Fruit fly (Drosophila melanogaster): ENCODE measurements around the gene CG13003.

Gene CG13003

dm6 chrX:16844295-16844694 is 32.0 kb downstream of the CG13003 start, which contains the start of gene RSG7:
Gene RSG7, minus strand, starts transcription at chrX:16844433.
- TF ChIP-seq CG17801 (GFP tag; optimal IDR thresholded peaks at IDR 0.05; ENCODE audit: partially characterized antibody) = no peak

DNA sequence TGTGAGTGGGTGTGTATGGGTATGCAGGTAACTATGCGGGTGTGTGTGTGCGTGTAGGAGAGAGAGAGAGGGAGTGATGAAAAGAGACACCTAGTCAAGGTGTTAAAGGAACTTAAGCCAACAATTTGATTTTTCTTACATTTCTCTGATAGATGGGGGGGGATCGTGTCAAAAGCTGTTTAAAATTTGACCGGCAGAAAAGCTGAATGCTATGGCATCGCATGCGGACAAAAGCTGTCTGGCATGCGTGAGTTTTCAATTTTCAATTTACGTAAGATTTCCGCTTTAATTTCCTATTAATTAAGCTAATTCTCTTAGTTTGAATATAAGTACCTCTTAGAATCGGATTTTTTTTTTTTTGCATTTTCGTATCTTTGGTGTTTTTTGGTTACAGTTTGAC is 36.4 kb downstream of the CG13003 start:
- no peak for TF ChIP-seq CG17801 (GFP tag; optimal IDR thresholded peaks at IDR 0.05; ENCODE audit: partially characterized antibody)

dm6 chrX:16839033-16839432 is 37.3 kb downstream of the CG13003 start:
- TF ChIP-seq CG17801 (GFP tag; optimal IDR thresholded peaks at IDR 0.05; ENCODE audit: partially characterized antibody) = no peak

DNA sequence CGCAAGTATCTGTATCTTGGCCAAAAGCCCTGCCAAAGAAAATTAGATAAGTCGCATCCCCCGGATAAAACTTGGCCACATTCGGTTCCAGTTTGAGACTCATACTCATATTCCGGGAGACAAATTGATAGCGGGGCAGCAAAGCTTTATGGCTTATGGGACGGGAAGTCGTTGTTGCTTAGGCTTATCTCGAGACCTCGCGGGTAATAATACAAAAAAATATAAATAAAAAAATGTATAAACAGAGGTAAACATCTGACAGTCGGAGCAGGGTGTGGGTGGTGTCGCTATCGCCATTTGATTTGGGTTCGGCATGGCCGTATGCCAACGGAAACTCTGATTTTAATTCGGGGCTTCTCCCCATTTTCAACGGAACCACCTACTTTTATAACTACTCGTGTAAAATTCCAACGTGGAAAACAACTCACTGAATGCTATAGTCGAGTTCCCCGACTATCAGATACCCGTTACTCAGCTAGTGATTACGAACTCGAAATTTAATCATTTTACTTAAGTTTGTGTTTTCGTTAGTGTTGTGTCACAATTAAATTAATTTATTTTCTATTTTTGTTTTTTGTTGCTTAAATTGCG is 38.7 kb downstream of the CG13003 start:
- TF ChIP-seq CG17801 (GFP tag; optimal IDR thresholded peaks at IDR 0.05; ENCODE audit: partially characterized antibody) = no peak

DNA sequence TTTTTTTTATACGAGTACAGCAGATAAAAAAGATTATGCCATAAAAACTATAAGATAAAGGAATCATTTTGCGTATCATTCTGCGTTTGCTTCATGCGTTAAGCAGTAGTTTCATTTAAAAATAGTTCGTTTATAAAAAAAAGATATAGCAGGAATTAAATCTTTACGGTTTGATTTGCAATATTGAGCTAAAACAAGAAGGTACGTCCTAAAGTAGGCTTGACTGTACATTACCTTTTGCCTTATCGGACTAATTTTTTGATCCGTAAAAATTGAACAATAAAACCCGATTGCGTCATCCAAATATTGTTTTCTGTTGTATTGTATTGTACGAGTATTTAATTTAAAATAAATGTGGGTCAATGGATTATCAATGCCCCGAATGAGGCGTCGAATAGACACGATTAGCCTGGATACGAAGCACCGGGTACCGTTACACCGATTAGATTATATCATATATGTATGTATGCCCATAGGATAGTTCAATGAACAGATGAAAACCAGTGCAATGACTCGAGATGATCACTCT is 39.5 kb downstream of the CG13003 start:
- no peak for TF ChIP-seq CG17801 (GFP tag; optimal IDR thresholded peaks at IDR 0.05; ENCODE audit: partially characterized antibody)

DNA sequence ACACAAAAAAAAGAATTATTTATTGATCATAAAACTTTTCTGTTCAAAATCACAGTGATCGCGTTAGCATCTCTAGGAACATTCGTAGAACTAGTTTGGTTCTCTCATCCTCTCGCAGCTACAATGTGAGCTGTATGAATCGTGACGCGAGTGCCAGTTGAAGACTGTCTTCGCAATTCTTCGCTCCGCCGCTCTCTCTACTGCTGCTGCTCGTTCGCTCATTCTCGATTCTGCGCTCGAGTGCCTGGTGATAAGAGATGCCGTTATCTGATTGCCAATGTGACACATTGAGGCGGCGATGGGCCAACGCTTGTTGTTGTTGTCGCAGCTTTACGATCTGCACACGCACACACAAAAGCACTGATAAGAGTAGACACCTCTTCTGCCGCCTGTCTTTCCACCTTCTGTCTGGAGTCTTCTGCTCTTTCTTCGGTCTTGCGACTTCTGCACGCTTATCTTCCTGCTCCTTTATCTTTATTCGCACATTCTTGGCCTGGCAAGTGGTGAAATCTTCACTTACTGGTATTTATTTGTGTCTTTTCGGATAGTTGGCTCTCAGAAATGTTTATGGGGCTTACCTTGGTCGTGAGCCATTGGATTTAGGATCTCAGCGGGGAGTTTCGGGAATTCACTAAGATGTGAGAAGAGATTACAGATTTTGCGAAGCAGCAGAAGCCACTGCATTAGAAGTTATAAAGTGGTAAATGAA is 40.1 kb downstream of the CG13003 start:
- no peak for TF ChIP-seq CG17801 (GFP tag; optimal IDR thresholded peaks at IDR 0.05; ENCODE audit: partially characterized antibody)

- TF ChIP-seq CG17801 (GFP tag; optimal IDR thresholded peaks at IDR 0.05; ENCODE audit: partially characterized antibody) = no peak
These were observed 41.0 kb downstream of the CG13003 start, which contains the start of the genes CG13004 and CG46306 for dm6 chrX:16835304-16835703. Gene CG13004, minus strand, starts transcription at chrX:16835520. Gene CG46306, minus strand, starts transcription at chrX:16835520.

dm6 chrX:16834259-16834658 is 42.1 kb downstream of the CG13003 start:
- TF ChIP-seq CG17801 (GFP tag; optimal IDR thresholded peaks at IDR 0.05; ENCODE audit: partially characterized antibody) = no peak

- peak; percentile 41 for TF ChIP-seq CG17801 (GFP tag; optimal IDR thresholded peaks at IDR 0.05; ENCODE audit: partially characterized antibody)
These were observed 43.2 kb downstream of the CG13003 start for dm6 chrX:16833097-16833496.

- no peak for TF ChIP-seq CG17801 (GFP tag; optimal IDR thresholded peaks at IDR 0.05; ENCODE audit: partially characterized antibody)
These were observed 44.5 kb downstream of the CG13003 start for dm6 chrX:16831848-16832247.

DNA sequence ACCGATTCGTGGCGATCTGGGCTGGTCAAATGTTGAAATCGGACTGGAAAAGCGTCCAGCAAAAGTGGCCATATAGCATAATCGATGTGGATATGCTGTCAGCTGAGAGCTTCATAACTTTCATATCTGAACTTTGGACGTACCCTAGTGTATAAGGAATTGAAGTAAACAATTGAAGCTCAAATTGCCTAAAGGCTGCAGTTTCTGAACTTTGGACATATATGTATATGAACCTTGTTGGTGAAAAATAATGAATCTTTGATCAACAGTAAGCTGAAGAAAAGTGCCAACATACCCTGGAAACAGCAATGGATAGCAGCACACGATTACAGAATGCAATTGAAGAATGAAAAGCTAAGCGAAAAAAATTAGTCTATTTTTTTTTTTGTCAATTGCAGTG is 46.3 kb downstream of the CG13003 start:
- peak; percentile 42 for TF ChIP-seq CG17801 (GFP tag; optimal IDR thresholded peaks at IDR 0.05; ENCODE audit: partially characterized antibody)

- TF ChIP-seq CG17801 (GFP tag; optimal IDR thresholded peaks at IDR 0.05; ENCODE audit: partially characterized antibody) = no peak
These were observed 46.8 kb downstream of the CG13003 start for dm6 chrX:16829439-16830028.

DNA sequence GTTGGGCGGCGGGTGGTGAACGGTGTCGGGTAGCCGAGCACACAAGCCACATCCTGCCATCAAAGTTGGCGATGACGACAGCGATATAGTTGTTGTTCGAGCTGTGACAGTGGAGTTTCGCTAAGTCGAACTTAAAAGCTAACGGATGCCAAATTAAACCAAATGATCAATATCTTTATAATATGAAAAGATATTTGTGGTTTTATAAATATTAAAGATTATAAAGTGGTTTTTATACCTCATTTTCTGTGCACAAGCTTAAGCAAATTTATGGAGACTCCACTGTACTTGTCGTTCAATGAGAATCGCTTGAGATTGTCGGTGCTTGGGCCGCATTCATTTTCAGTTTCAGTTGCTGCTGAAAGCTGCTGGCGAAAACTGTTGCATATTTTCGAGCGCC is 54.3 kb downstream of the CG13003 start:
- peak; percentile 24 for TF ChIP-seq CG17801 (GFP tag; optimal IDR thresholded peaks at IDR 0.05; ENCODE audit: partially characterized antibody)

- TF ChIP-seq CG17801 (GFP tag; optimal IDR thresholded peaks at IDR 0.05; ENCODE audit: partially characterized antibody) = peak; percentile 46
These were observed 55.1 kb downstream of the CG13003 start for dm6 chrX:16821216-16821615.

dm6 chrX:16820665-16821064 is 55.7 kb downstream of the CG13003 start:
- TF ChIP-seq CG17801 (GFP tag; optimal IDR thresholded peaks at IDR 0.05; ENCODE audit: partially characterized antibody) = no peak

dm6 chrX:16818186-16818585 is 58.2 kb downstream of the CG13003 start:
- TF ChIP-seq CG17801 (GFP tag; optimal IDR thresholded peaks at IDR 0.05; ENCODE audit: partially characterized antibody) = no peak
